Fruit fly (Drosophila melanogaster) whole organism, embryonic: ENCODE measurements around the gene obe.

Experiments
- CG11093 ChIP-seq: fragments of 200-800 bp; sonication (Bioruptor generic); IDR thresholded peaks from 3 replicates; pipeline ENCODE4 v1.3.6; 2022; ENCODE audit warnings: missing biosample characterization, missing genetic modification characterization
- CG13287 ChIP-seq: fragments of 200-800 bp; sonication (Bioruptor generic); IDR thresholded peaks from 2 replicates; pipeline ENCODE4 v1.3.6; 2022; ENCODE audit warnings: missing biosample characterization, missing genetic modification characterization; ENCODE audit not compliant: partially characterized antibody
- CG15514 ChIP-seq: fragments of 200-800 bp; sonication (Bioruptor generic); optimal IDR thresholded peaks from 3 replicates; lab custom pipeline; 2017; ENCODE audit warnings: missing biosample characterization, missing genetic modification characterization, mild to moderate bottlenecking, moderate library complexity, missing genetic modification reagents
- CG18599 ChIP-seq: fragments of 200-800 bp; sonication (Bioruptor generic); optimal IDR thresholded peaks from 3 replicates; lab custom pipeline; 2017; ENCODE audit warnings: missing biosample characterization, missing genetic modification characterization, mild to moderate bottlenecking, moderate library complexity, missing genetic modification reagents
- CG2116 ChIP-seq: fragments of 200-800 bp; sonication (Bioruptor generic); optimal IDR thresholded peaks from 3 replicates; lab custom pipeline; 2018; ENCODE audit warnings: missing biosample characterization, mild to moderate bottlenecking, missing genetic modification characterization
- CG2712 ChIP-seq: fragments of 200-800 bp; optimal IDR thresholded peaks from 3 replicates; lab custom pipeline; 2019; ENCODE audit warnings: missing biosample characterization, mild to moderate bottlenecking, missing genetic modification characterization, moderate library complexity
- CG30020 ChIP-seq: fragments of 200-800 bp; optimal IDR thresholded peaks from 2 replicates; lab custom pipeline; 2019; ENCODE audit warnings: missing biosample characterization, mild to moderate bottlenecking, missing genetic modification characterization, moderate library complexity
- CG32767 ChIP-seq: fragments of 200-800 bp; sonication (Bioruptor generic); IDR thresholded peaks from 2 replicates; pipeline ENCODE4 v1.3.6; 2022; ENCODE audit warnings: missing biosample characterization, missing genetic modification characterization
- CG3726 ChIP-seq: fragments of 200-800 bp; sonication (Bioruptor generic); IDR thresholded peaks from 3 replicates; pipeline ENCODE4, ENCODE4 v1.3.6; 2022; ENCODE audit warnings: missing biosample characterization, missing genetic modification characterization
- CG3847 ChIP-seq: fragments of 200-800 bp; sonication (Bioruptor generic); IDR thresholded peaks from 2 replicates; pipeline ENCODE4 v1.3.6; 2022; ENCODE audit warnings: missing biosample characterization, missing genetic modification characterization
- CG4730 ChIP-seq: fragments of 200-800 bp; sonication (Bioruptor generic); IDR thresholded peaks from 2 replicates; pipeline ENCODE4 v1.3.6; 2022; ENCODE audit warnings: missing biosample characterization, missing genetic modification characterization
- CG8765 ChIP-seq: fragments of 200-800 bp; sonication (Bioruptor generic); IDR thresholded peaks from 2 replicates; pipeline ENCODE4 v1.3.6; 2022; ENCODE audit warnings: missing biosample characterization, missing genetic modification characterization
- CoRest ChIP-seq: fragments of 200-800 bp; sonication (Bioruptor generic); optimal IDR thresholded peaks from 3 replicates; lab custom pipeline; 2018; ENCODE audit warnings: missing biosample characterization, mild to moderate bottlenecking, missing genetic modification characterization, moderate library complexity
- Deaf1 ChIP-seq: fragments of 200-800 bp; optimal IDR thresholded peaks from 3 replicates; lab custom pipeline; 2019; ENCODE audit warnings: missing biosample characterization, mild to moderate bottlenecking, missing genetic modification characterization, moderate library complexity
- Doc3 ChIP-seq: fragments of 200-800 bp; sonication (Bioruptor generic); IDR thresholded peaks from 3 replicates; pipeline ENCODE4 v1.3.6; 2022; ENCODE audit warnings: missing biosample characterization, missing genetic modification characterization; ENCODE audit not compliant: partially characterized antibody
- Dp ChIP-seq: fragments of 200-800 bp; sonication (Bioruptor generic); optimal IDR thresholded peaks from 2 replicates; lab custom pipeline; 2018; ENCODE audit warnings: missing biosample characterization, mild to moderate bottlenecking, missing genetic modification characterization, moderate library complexity
- E2f1 ChIP-seq: fragments of 200-800 bp; sonication (Bioruptor generic); IDR thresholded peaks from 2 replicates; pipeline ENCODE4 v1.3.6; 2022; ENCODE audit warnings: missing biosample characterization, missing genetic modification characterization
- E2f2 ChIP-seq: fragments of 200-800 bp; sonication (Bioruptor generic); IDR thresholded peaks from 2 replicates; pipeline ENCODE4 v1.3.6; 2022; ENCODE audit warnings: missing biosample characterization, missing genetic modification characterization
- Ets97D ChIP-seq: fragments of 200-800 bp; sonication (Bioruptor generic); optimal IDR thresholded peaks from 3 replicates; lab custom pipeline; 2016; ENCODE audit warnings: missing biosample characterization, missing genetic modification characterization
- Hr51 ChIP-seq, 2 experiments: fragments of 200-800 bp; sonication (Bioruptor generic); optimal IDR thresholded peaks; 2 replicates in 1 of 2; 3 replicates in 1 of 2; lab custom pipeline; 2016 to 2018; ENCODE audit warnings: missing biosample characterization in 2 of 2, missing genetic modification characterization in 2 of 2, mild to moderate bottlenecking in 1 of 2, moderate library complexity in 1 of 2
- Myb ChIP-seq: fragments of 200-800 bp; sonication (Bioruptor generic); optimal IDR thresholded peaks from 2 replicates; lab custom pipeline; 2016; ENCODE audit warnings: missing biosample characterization, missing genetic modification characterization
- Nf-YA ChIP-seq: fragments of 200-800 bp; sonication (Bioruptor generic); IDR thresholded peaks from 2 replicates; pipeline ENCODE4 v1.3.6; 2022; ENCODE audit warnings: missing biosample characterization, missing genetic modification characterization
- Rx ChIP-seq: fragments of 200-800 bp; sonication (Bioruptor generic); IDR thresholded peaks from 2 replicates; pipeline ENCODE4 v1.3.6; 2022; ENCODE audit warnings: missing biosample characterization, missing genetic modification characterization
- TFAM ChIP-seq: fragments of 200-800 bp; sonication (Bioruptor generic); optimal IDR thresholded peaks from 2 replicates; lab custom pipeline; 2017; ENCODE audit warnings: missing biosample characterization, missing genetic modification characterization, inconsistent platforms
- Trl ChIP-seq, 3 experiments: fragments of >200 bp in 2 of 3; fragments of 200-800 bp in 1 of 3; sonication (Bioruptor generic) in 1 of 3; optimal IDR thresholded peaks; 2 replicates in 1 of 3; 3 replicates in 2 of 3; lab custom pipeline; 2016 to 2017; ENCODE audit warnings: missing biosample characterization in 1 of 3, missing genetic modification characterization in 1 of 3
- ab ChIP-seq: fragments of 200-800 bp; sonication (Bioruptor generic); optimal IDR thresholded peaks from 2 replicates; lab custom pipeline; 2016; ENCODE audit warnings: missing biosample characterization, missing genetic modification characterization
- ase ChIP-seq: fragments of 200-800 bp; sonication (Bioruptor generic); IDR thresholded peaks from 3 replicates; pipeline ENCODE4 v1.3.6; 2022; ENCODE audit warnings: missing biosample characterization, missing genetic modification characterization
- ash1 ChIP-seq: fragments of 200-800 bp; sonication (Bioruptor generic); optimal IDR thresholded peaks from 2 replicates; lab custom pipeline; 2018; ENCODE audit warnings: missing biosample characterization, mild to moderate bottlenecking, missing genetic modification characterization
- bowl ChIP-seq: fragments of 200-800 bp; sonication (Bioruptor generic); IDR thresholded peaks from 2 replicates; pipeline ENCODE4 v1.3.6; 2022; ENCODE audit warnings: missing biosample characterization, missing genetic modification characterization
- cg ChIP-seq: fragments of 200-800 bp; sonication (Bioruptor generic); optimal IDR thresholded peaks from 3 replicates; lab custom pipeline; 2019; ENCODE audit warnings: missing biosample characterization, mild to moderate bottlenecking, missing genetic modification characterization, moderate library complexity
- crp ChIP-seq, 2 experiments: fragments of 200-800 bp; sonication (Bioruptor generic); optimal IDR thresholded peaks; 2 replicates in 1 of 2; 3 replicates in 1 of 2; lab custom pipeline; 2017; ENCODE audit warnings: missing biosample characterization in 2 of 2, missing genetic modification characterization in 2 of 2, mild to moderate bottlenecking in 1 of 2, moderate library complexity in 1 of 2
- ewg ChIP-seq: fragments of 200-800 bp; sonication (Bioruptor generic); optimal IDR thresholded peaks from 3 replicates; lab custom pipeline; 2017; ENCODE audit warnings: mild to moderate bottlenecking, missing biosample characterization, missing genetic modification reagents, missing genetic modification characterization
- gfzf ChIP-seq: fragments of 200-800 bp; sonication (Bioruptor generic); optimal IDR thresholded peaks from 2 replicates; lab custom pipeline; 2016; ENCODE audit warnings: missing biosample characterization, mild to moderate bottlenecking, missing genetic modification characterization, moderate library complexity
- hb ChIP-seq: fragments of 200-800 bp; sonication (Bioruptor generic); IDR thresholded peaks from 3 replicates; pipeline ENCODE4 v1.3.6; 2022; ENCODE audit warnings: missing biosample characterization, missing genetic modification characterization; ENCODE audit not compliant: partially characterized antibody
- her ChIP-seq: fragments of 200-800 bp; sonication (Bioruptor generic); optimal IDR thresholded peaks from 2 replicates; lab custom pipeline; 2016; ENCODE audit warnings: missing biosample characterization, missing genetic modification characterization
- lov ChIP-seq, 2 experiments: fragments of 200-800 bp in 1 of 2; fragments of >200 bp in 1 of 2; sonication (Bioruptor generic) in 1 of 2; IDR thresholded peaks in 1 of 2; optimal IDR thresholded peaks in 1 of 2; 2 replicates in 1 of 2; 3 replicates in 1 of 2; pipeline versions ENCODE4 v1.3.6 to Lab custom; 2017 to 2022; ENCODE audit warnings: missing biosample characterization in 1 of 2, missing genetic modification characterization in 1 of 2
- mirr ChIP-seq: fragments of 200-800 bp; sonication (Bioruptor generic); optimal IDR thresholded peaks from 3 replicates; lab custom pipeline; 2018; ENCODE audit warnings: missing biosample characterization, mild to moderate bottlenecking, missing genetic modification characterization
- odd ChIP-seq: fragments of 200-800 bp; sonication (Bioruptor generic); optimal IDR thresholded peaks from 2 replicates; lab custom pipeline; 2017; ENCODE audit warnings: missing biosample characterization, mild to moderate bottlenecking, missing genetic modification characterization
- pita ChIP-seq: fragments of 200-800 bp; sonication (Bioruptor generic); optimal IDR thresholded peaks from 2 replicates; lab custom pipeline; 2017; ENCODE audit warnings: missing biosample characterization, mild to moderate bottlenecking, missing genetic modification characterization
- pros ChIP-seq: fragments of 200-800 bp; sonication (Bioruptor generic); optimal IDR thresholded peaks from 3 replicates; lab custom pipeline; 2019; ENCODE audit warnings: missing biosample characterization, mild to moderate bottlenecking, missing genetic modification characterization, moderate library complexity
- psq ChIP-seq: fragments of 200-800 bp; sonication (Bioruptor generic); optimal IDR thresholded peaks from 2 replicates; lab custom pipeline; 2017; ENCODE audit warnings: missing biosample characterization, missing genetic modification characterization
- slbo ChIP-seq: fragments of 200-800 bp; sonication (Bioruptor generic); IDR thresholded peaks from 2 replicates; pipeline ENCODE4 v1.3.6; 2022; ENCODE audit warnings: missing biosample characterization, missing genetic modification characterization
- ssp ChIP-seq: fragments of 200-800 bp; sonication (Bioruptor generic); IDR thresholded peaks from 2 replicates; pipeline ENCODE4 v1.3.6; 2022; ENCODE audit warnings: missing biosample characterization, missing genetic modification characterization
- stwl ChIP-seq: fragments of 200-800 bp; sonication (Bioruptor generic); optimal IDR thresholded peaks from 3 replicates; lab custom pipeline; 2018; ENCODE audit warnings: missing biosample characterization, mild to moderate bottlenecking, missing genetic modification characterization, moderate library complexity
- trem ChIP-seq: fragments of 200-800 bp; optimal IDR thresholded peaks from 3 replicates; lab custom pipeline; 2019; ENCODE audit warnings: missing biosample characterization, mild to moderate bottlenecking, missing genetic modification characterization, moderate library complexity
- twi ChIP-seq: fragments of 200-800 bp; optimal IDR thresholded peaks from 2 replicates; lab custom pipeline; 2019; ENCODE audit warnings: missing biosample characterization, mild to moderate bottlenecking, missing genetic modification characterization, moderate library complexity
- vvl ChIP-seq: fragments of 200-800 bp; sonication (Bioruptor generic); IDR thresholded peaks from 2 replicates; pipeline ENCODE4 v1.3.6; 2022; ENCODE audit warnings: missing biosample characterization, missing genetic modification characterization
- wor ChIP-seq: fragments of 200-800 bp; sonication (Bioruptor generic); IDR thresholded peaks from 2 replicates; pipeline ENCODE4 v1.3.6; 2022; ENCODE audit warnings: missing biosample characterization, missing genetic modification characterization
- yki ChIP-seq: fragments of >200 bp; optimal IDR thresholded peaks from 3 replicates; lab custom pipeline; 2018
- zen2 ChIP-seq: fragments of 200-800 bp; sonication (Bioruptor generic); IDR thresholded peaks from 3 replicates; pipeline ENCODE4 v1.3.6; 2022; ENCODE audit warnings: missing biosample characterization, missing genetic modification characterization; ENCODE audit not compliant: partially characterized antibody

obe gene

DNA sequence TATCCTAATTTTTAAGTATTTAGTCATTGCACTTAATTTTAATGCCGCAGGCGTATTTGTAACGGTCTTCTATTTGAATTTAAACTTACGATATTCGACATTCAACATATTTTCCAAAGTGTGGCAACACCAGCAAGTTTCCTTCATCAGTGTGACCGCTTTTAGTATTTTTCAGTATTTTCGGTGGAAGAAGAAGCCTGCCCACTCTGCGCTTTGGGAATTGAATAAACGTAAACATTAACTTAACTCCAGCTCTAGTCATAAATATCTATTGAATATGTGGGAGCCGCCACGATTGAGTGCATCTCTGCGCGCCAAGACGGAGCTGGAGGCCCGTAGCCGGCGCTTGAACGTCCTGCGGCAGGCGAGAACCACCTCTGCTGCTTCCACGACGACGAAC is at the start of gene obe:
Gene obe (plus strand): TSS at position 185 of the 400 bp plus-strand sequence.
- TF ChIP-seq CG30020 (tag; lab: Kevin White, UChicago) (no peak), CG2712 (no peak), CG13287 (peak; percentile 23; the same call in 1 of the 2 replicates), Rx (no peak), Nf-YA (GFP tag; lab: Robert Waterston, UW) (no peak), E2f2 (GFP tag; lab: Robert Waterston, UW) (peak; percentile 62), stwl (tag; lab: Kevin White, UChicago) (peak; percentile 81), pros (GFP tag; lab: Kevin White, UChicago) (no peak), CG2116 (peak; percentile 24), twi (no peak), wor (GFP tag; lab: Robert Waterston, UW) (no peak), Ets97D (peak; percentile 68), Deaf1 (tag; lab: Kevin White, UChicago) (no peak), Hr51 (GFP tag; optimal IDR thresholded peaks at IDR 0.05; lab: Kevin White, UChicago) (no peak), gfzf (GFP tag; lab: Kevin White, UChicago) (peak; percentile 68), trem (tag; lab: Kevin White, UChicago) (peak; percentile 98), CoRest (peak; percentile 1), mirr (no peak), CG3847 (GFP tag; lab: Robert Waterston, UW) (peak; percentile 50; the same call in 1 of the 2 replicates), zen2 (GFP tag; lab: Robert Waterston, UW) (no peak), psq (GFP tag; lab: Kevin White, UChicago) (no peak), ash1 (no peak), Trl (optimal IDR thresholded peaks at IDR 0.05; lab: Kevin White, UChicago) (no peak), Trl (GFP tag; optimal IDR thresholded peaks at IDR 0.05; lab: Kevin White, UChicago) (no peak), vvl (peak; percentile 17; the same call in 1 of the 2 replicates), ewg (no peak), Myb (GFP tag; lab: Kevin White, UChicago) (peak; percentile 99), CG8765 (GFP tag; lab: Robert Waterston, UW) (no peak), CG15514 (GFP tag; lab: Kevin White, UChicago) (peak; percentile 33), crp (GFP tag; optimal IDR thresholded peaks at IDR 0.05; lab: Kevin White, UChicago) (no peak), pita (GFP tag; lab: Kevin White, UChicago) (no peak), her (GFP tag; lab: Kevin White, UChicago) (no peak), CG4730 (GFP tag; lab: Robert Waterston, UW) (no peak), CG11093 (GFP tag; lab: Robert Waterston, UW) (no peak), E2f1 (GFP tag; lab: Robert Waterston, UW) (no peak), Doc3 (GFP tag; lab: Robert Waterston, UW) (no peak), CG18599 (no peak), CG3726 (GFP tag; lab: Robert Waterston, UW) (no peak), cg (GFP tag; lab: Kevin White, UChicago) (no peak), odd (GFP tag; lab: Kevin White, UChicago) (no peak), slbo (no peak), bowl (GFP tag; lab: Robert Waterston, UW) (no peak), TFAM (GFP tag; lab: Kevin White, UChicago) (no peak), CG32767 (GFP tag; lab: Robert Waterston, UW) (no peak), hb (GFP tag; lab: Robert Waterston, UW) (no peak), Dp (GFP tag; lab: Kevin White, UChicago) (peak; percentile 65), ab (no peak), lov (optimal IDR thresholded peaks at IDR 0.05; lab: Kevin White, UChicago) (no peak), lov (GFP tag; IDR thresholded peaks at IDR 0.05; lab: Robert Waterston, UW) (no peak), ase (GFP tag; lab: Robert Waterston, UW) (no peak), yki (no peak), ssp (no peak)
